Fruit fly (Drosophila melanogaster): ENCODE measurements around the gene CG34057.

- TF ChIP-seq pad (GFP tag; optimal IDR thresholded peaks at IDR 0.05): peak; percentile 1
- TF ChIP-seq bab1 (GFP tag; optimal IDR thresholded peaks at IDR 0.05): no peak
- TF ChIP-seq CG7045 (GFP tag; optimal IDR thresholded peaks at IDR 0.05): no peak
- TF ChIP-seq kay (GFP tag; ENCODE audit: borderline replicate concordance): no peak
- no peak for TF ChIP-seq ovo (GFP tag; optimal IDR thresholded peaks at IDR 0.05)
- peak; percentile 21 for TF ChIP-seq CG7101 (tag; optimal IDR thresholded peaks at IDR 0.05)
Measured at dm6 chr3L:872389-872972, 24.7 kb upstream of the CG34057 start.
